Worm (Caenorhabditis elegans) whole organism, young adult: ENCODE results near the gene Y48A6B.3.
A peak's percentile ranks its signal among the peaks of the same experiment; 100 is the strongest.

Experiments
- B0019.2 ChIP-seq: fragments of 200-800 bp; sonication (Bioruptor generic); conservative IDR thresholded peaks from 2 replicates; pipeline ENCODE4 v1.3.6; 2022; ENCODE audit warnings: missing genetic modification reagents, missing genetic modification characterization, missing compliant biosample characterization
- B0336.3 ChIP-seq: fragments of 200-800 bp; sonication (Bioruptor generic); IDR thresholded peaks from 2 replicates; pipeline ENCODE4 v1.3.6; 2022; ENCODE audit warnings: missing genetic modification characterization, missing compliant biosample characterization
- D2030.7 ChIP-seq: fragments of 200-800 bp; sonication (Bioruptor generic); IDR thresholded peaks from 2 replicates; pipeline ENCODE4 v1.3.6; 2022; ENCODE audit warnings: missing genetic modification reagents, missing genetic modification characterization, missing compliant biosample characterization
- F37B4.10 ChIP-seq: fragments of 200-800 bp; sonication (Bioruptor generic); IDR thresholded peaks from 2 replicates; pipeline ENCODE4 v1.3.6; 2022; ENCODE audit warnings: missing genetic modification characterization, missing compliant biosample characterization
- F55B11.4 ChIP-seq: sonication (generic microtip); optimal IDR thresholded peaks from 2 replicates; lab custom pipeline; 2016; ENCODE audit warnings: missing compliant biosample characterization, missing genetic modification characterization, borderline replicate concordance; ENCODE audit not compliant: insufficient read depth
- Y53F4B.3 ChIP-seq: fragments of 200-800 bp; sonication (Bioruptor generic); IDR thresholded peaks from 2 replicates; pipeline ENCODE4 v1.3.6; 2022; ENCODE audit warnings: missing genetic modification reagents, missing genetic modification characterization, missing compliant biosample characterization
- Y56A3A.18 ChIP-seq: fragments of 200-800 bp; sonication (Bioruptor generic); IDR thresholded peaks from 2 replicates; pipeline ENCODE4 v1.3.6; 2022; ENCODE audit warnings: missing genetic modification reagents, missing genetic modification characterization, missing compliant biosample characterization
- ama-1 ChIP-seq, 3 experiments: fragments of 150-350 bp in 1 of 3; sonication (generic microtip) in 2 of 3; optimal IDR thresholded peaks; 2 replicates each; lab custom pipeline; 2014 to 2018; ENCODE audit warnings: missing biosample characterization in 2 of 3, missing genetic modification characterization in 2 of 3, missing genetic modification reagents in 2 of 3
- attf-3 ChIP-seq: fragments of 200-800 bp; sonication (Bioruptor generic); conservative IDR thresholded peaks from 2 replicates; pipeline ENCODE4 v1.3.6; 2022; ENCODE audit warnings: missing genetic modification reagents, missing genetic modification characterization, missing compliant biosample characterization
- attf-5 ChIP-seq: fragments of 200-800 bp; sonication (Bioruptor generic); optimal IDR thresholded peaks from 2 replicates; lab custom pipeline; 2018; ENCODE audit warnings: mild to moderate bottlenecking, missing genetic modification characterization, missing compliant biosample characterization
- bed-1 ChIP-seq: fragments of 200-800 bp; sonication (Bioruptor generic); IDR thresholded peaks from 2 replicates; pipeline ENCODE4 v1.3.6; 2022; ENCODE audit warnings: missing genetic modification reagents, missing genetic modification characterization, missing compliant biosample characterization
- cebp-1 ChIP-seq, 2 experiments: fragments of 200-800 bp in 1 of 2; sonication (Bioruptor generic) in 1 of 2; sonication (generic microtip) in 1 of 2; IDR thresholded peaks in 1 of 2; optimal IDR thresholded peaks in 1 of 2; 2 replicates each; pipeline versions ENCODE4 v1.3.6 to Lab custom; 2017 to 2022; ENCODE audit warnings: missing compliant biosample characterization in 2 of 2, missing genetic modification characterization in 2 of 2, mild to moderate bottlenecking in 1 of 2, missing genetic modification reagents in 1 of 2, moderate library complexity in 1 of 2
- ceh-100 ChIP-seq: fragments of 200-800 bp; sonication (Bioruptor generic); IDR thresholded peaks from 2 replicates; pipeline ENCODE4 v1.3.6; 2022; ENCODE audit warnings: missing genetic modification reagents, missing genetic modification characterization, missing compliant biosample characterization
- ceh-40 ChIP-seq: fragments of 200-800 bp; sonication (Bioruptor generic); IDR thresholded peaks from 2 replicates; pipeline ENCODE4 v1.3.6; 2022; ENCODE audit warnings: missing genetic modification characterization, missing compliant biosample characterization
- ceh-58 ChIP-seq: fragments of 200-800 bp; sonication (Bioruptor generic); IDR thresholded peaks from 2 replicates; pipeline ENCODE4 v1.3.6; 2022; ENCODE audit warnings: missing genetic modification characterization, missing compliant biosample characterization
- ceh-91 ChIP-seq: fragments of 200-800 bp; sonication (Bioruptor generic); IDR thresholded peaks from 2 replicates; pipeline ENCODE4 v1.3.6; 2022; ENCODE audit warnings: missing genetic modification reagents, missing genetic modification characterization, missing compliant biosample characterization
- dpff-1 ChIP-seq: sonication (generic microtip); optimal IDR thresholded peaks from 2 replicates; lab custom pipeline; 2017; ENCODE audit warnings: mild to moderate bottlenecking, missing genetic modification characterization, missing compliant biosample characterization
- gei-17 ChIP-seq: fragments of 200-800 bp; sonication (Bioruptor generic); optimal IDR thresholded peaks from 2 replicates; lab custom pipeline; 2018; ENCODE audit warnings: mild to moderate bottlenecking, missing genetic modification characterization, missing compliant biosample characterization
- hmg-1.2 ChIP-seq: fragments of 200-800 bp; sonication (Bioruptor generic); IDR thresholded peaks from 2 replicates; pipeline ENCODE4 v1.3.6; 2022; ENCODE audit warnings: missing genetic modification reagents, missing genetic modification characterization, missing compliant biosample characterization
- hrde-1 ChIP-seq: sonication (generic microtip); optimal IDR thresholded peaks from 2 replicates; lab custom pipeline; 2016; ENCODE audit warnings: missing genetic modification characterization, mild to moderate bottlenecking, missing compliant biosample characterization, moderate library complexity, missing genotype, missing genetic modification reagents, borderline replicate concordance
- hsf-1 ChIP-seq: fragments of 200-800 bp; sonication (Bioruptor generic); IDR thresholded peaks from 2 replicates; pipeline ENCODE4 v1.3.6; 2022; ENCODE audit warnings: missing genetic modification reagents, missing genetic modification characterization, missing compliant biosample characterization
- lag-1 ChIP-seq: fragments of 200-800 bp; sonication (Bioruptor generic); IDR thresholded peaks from 2 replicates; pipeline ENCODE4 v1.3.6; 2022; ENCODE audit warnings: missing genetic modification reagents, missing genetic modification characterization, missing compliant biosample characterization
- lin-35 ChIP-seq, 3 experiments: fragments of 150-350 bp in 2 of 3; sonication (generic microtip) in 1 of 3; optimal IDR thresholded peaks; 2 replicates each; lab custom pipeline; 2014 to 2018; ENCODE audit warnings: missing biosample characterization in 3 of 3, missing genetic modification characterization in 3 of 3, missing genetic modification reagents in 3 of 3
- lin-40 ChIP-seq: sonication (generic microtip); optimal IDR thresholded peaks from 2 replicates; lab custom pipeline; 2016; ENCODE audit warnings: missing genetic modification characterization, mild to moderate bottlenecking, missing compliant biosample characterization, missing genotype, missing genetic modification reagents
- lsl-1 ChIP-seq: fragments of 200-800 bp; sonication (Bioruptor generic); optimal IDR thresholded peaks from 2 replicates; lab custom pipeline; 2018; ENCODE audit warnings: mild to moderate bottlenecking, missing genetic modification characterization, moderate library complexity, missing compliant biosample characterization
- madf-8 ChIP-seq: fragments of 200-800 bp; sonication (Bioruptor generic); conservative IDR thresholded peaks from 2 replicates; pipeline ENCODE4 v1.3.6; 2022; ENCODE audit warnings: missing genetic modification reagents, missing genetic modification characterization, missing compliant biosample characterization
- nhr-120 ChIP-seq: fragments of 200-800 bp; sonication (Bioruptor generic); IDR thresholded peaks from 2 replicates; pipeline ENCODE4 v1.3.6; 2022; ENCODE audit warnings: missing genetic modification characterization, missing compliant biosample characterization
- nhr-80 ChIP-seq: sonication (generic microtip); optimal IDR thresholded peaks from 2 replicates; lab custom pipeline; 2016; ENCODE audit warnings: missing genetic modification characterization, missing compliant biosample characterization
- repo-1 ChIP-seq: sonication (generic microtip); optimal IDR thresholded peaks from 2 replicates; lab custom pipeline; 2017; ENCODE audit warnings: mild to moderate bottlenecking, missing genetic modification characterization, missing compliant biosample characterization
- rpc-1 ChIP-seq, 2 experiments: fragments of 150-350 bp in 1 of 2; sonication (generic microtip) in 1 of 2; optimal IDR thresholded peaks; 2 replicates each; lab custom pipeline; 2014 to 2018; ENCODE audit warnings: missing biosample characterization in 1 of 2, missing genetic modification characterization in 1 of 2, missing genetic modification reagents in 1 of 2, missing genotype in 1 of 2
- sdz-38 ChIP-seq: sonication (generic microtip); optimal IDR thresholded peaks from 2 replicates; lab custom pipeline; 2016; ENCODE audit warnings: missing genotype, missing genetic modification characterization, missing compliant biosample characterization
- snpc-1.3 ChIP-seq: sonication (generic microtip); optimal IDR thresholded peaks from 2 replicates; lab custom pipeline; 2017; ENCODE audit warnings: missing genetic modification characterization, mild to moderate bottlenecking, missing compliant biosample characterization, antibody characterized with exemption, moderate library complexity, missing genotype, missing genetic modification reagents; ENCODE audit not compliant: insufficient read depth
- snpc-3.4 ChIP-seq: sonication (generic microtip); optimal IDR thresholded peaks from 2 replicates; lab custom pipeline; 2017; ENCODE audit warnings: missing genetic modification characterization, mild to moderate bottlenecking, missing compliant biosample characterization, antibody characterized with exemption, moderate library complexity, missing genotype, missing genetic modification reagents
- snpc-4 ChIP-seq, 5 experiments: fragments of 150-350 bp in 1 of 5; sonication (generic microtip) in 4 of 5; optimal IDR thresholded peaks; 2 replicates each; lab custom pipeline; 2014 to 2018; ENCODE audit warnings: missing genetic modification characterization in 5 of 5, missing biosample characterization in 3 of 5, antibody characterized with exemption in 2 of 5, mild to moderate bottlenecking in 2 of 5, missing compliant biosample characterization in 2 of 5, missing genotype in 2 of 5, moderate library complexity in 2 of 5, missing genetic modification reagents in 1 of 5
- somi-1 ChIP-seq: fragments of 200-800 bp; sonication (Bioruptor generic); optimal IDR thresholded peaks from 2 replicates; lab custom pipeline; 2018; ENCODE audit warnings: mild to moderate bottlenecking, missing genetic modification characterization, missing compliant biosample characterization
- tbx-9 ChIP-seq: sonication (generic microtip); optimal IDR thresholded peaks from 2 replicates; lab custom pipeline; 2016; ENCODE audit warnings: borderline replicate concordance, missing genetic modification characterization, inconsistent platforms, missing compliant biosample characterization
- tlf-1 ChIP-seq: fragments of 200-800 bp; sonication (Bioruptor generic); optimal IDR thresholded peaks from 2 replicates; lab custom pipeline; 2018; ENCODE audit warnings: mild to moderate bottlenecking, missing genetic modification characterization, missing compliant biosample characterization
- zfh-2 ChIP-seq: fragments of 200-800 bp; sonication (Bioruptor generic); conservative IDR thresholded peaks from 2 replicates; pipeline ENCODE4 v1.3.6; 2022; ENCODE audit warnings: missing genetic modification reagents, missing genetic modification characterization, missing compliant biosample characterization
- ztf-3 ChIP-seq: fragments of 200-800 bp; sonication (Bioruptor generic); optimal IDR thresholded peaks from 2 replicates; lab custom pipeline; 2018; ENCODE audit warnings: mild to moderate bottlenecking, missing genetic modification characterization, missing compliant biosample characterization

The Y48A6B.3 gene

DNA sequence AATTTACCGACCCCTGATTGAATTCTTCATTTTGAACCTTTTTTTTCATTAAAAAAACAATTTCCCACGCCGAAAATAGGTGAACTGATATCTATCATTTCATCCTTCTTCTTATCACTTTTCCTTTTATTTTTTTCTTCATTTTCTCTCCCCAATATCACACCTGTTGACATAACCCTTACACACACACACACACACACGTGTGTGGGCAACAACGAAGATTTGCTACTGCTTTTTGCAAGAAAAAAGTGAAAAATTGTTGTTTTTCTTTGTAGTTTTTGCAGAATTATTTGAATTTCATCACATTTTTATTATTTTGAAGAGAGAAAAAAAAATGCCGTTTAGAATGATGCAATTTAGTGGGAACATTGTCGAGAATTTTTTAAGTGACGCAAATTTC, 32.6 kb downstream of the Y48A6B.3 start:
- TF ChIP-seq snpc-4 (GFP tag; optimal IDR thresholded peaks at IDR 0.05; lab: Kevin White, UChicago): no peak
- no peak for TF ChIP-seq snpc-4 (tag; optimal IDR thresholded peaks at IDR 0.05; lab: Kevin White, UChicago)
- peak; percentile 29 for TF ChIP-seq nhr-80 (tag; lab: Kevin White, UChicago)
- TF ChIP-seq ceh-40 (GFP tag; lab: Robert Waterston, UW): no peak
- no peak for TF ChIP-seq dpff-1 (tag; lab: Kevin White, UChicago)
- TF ChIP-seq bed-1 (GFP tag; lab: Robert Waterston, UW): no peak

- peak; percentile 69 for TF ChIP-seq zfh-2 (GFP tag; lab: Robert Waterston, UW)
- no peak for TF ChIP-seq ama-1 (optimal IDR thresholded peaks at IDR 0.05; lab: Kevin White, UChicago)
- no peak for TF ChIP-seq ama-1 (GFP tag; optimal IDR thresholded peaks at IDR 0.05; lab: Kevin White, UChicago)
Observed at ce11 chrIII:11045196-11045595, 37.2 kb downstream of the Y48A6B.3 start.

- TF ChIP-seq cebp-1 (GFP tag; IDR thresholded peaks at IDR 0.05; lab: Robert Waterston, UW): no peak
- peak; percentile 2 for TF ChIP-seq cebp-1 (tag; optimal IDR thresholded peaks at IDR 0.05; lab: Kevin White, UChicago)
- no peak for TF ChIP-seq F37B4.10 (GFP tag; lab: Robert Waterston, UW)
- TF ChIP-seq tlf-1: no peak
- no peak for TF ChIP-seq lsl-1
- TF ChIP-seq Y56A3A.18 (GFP tag; lab: Robert Waterston, UW): no peak
- TF ChIP-seq nhr-80 (tag; lab: Kevin White, UChicago): peak; percentile 76
- TF ChIP-seq D2030.7 (GFP tag; lab: Robert Waterston, UW): no peak
- TF ChIP-seq ztf-3 (GFP tag; lab: Kevin White, UChicago): no peak
Observed at ce11 chrIII:11046549-11046948, 38.5 kb downstream of the Y48A6B.3 start.

ce11 chrIII:11050658-11051118, 42.7 kb downstream of the Y48A6B.3 start:
- no peak for TF ChIP-seq ceh-100 (GFP tag; lab: Robert Waterston, UW)
- no peak for TF ChIP-seq Y53F4B.3 (GFP tag; lab: Robert Waterston, UW)
- no peak for TF ChIP-seq repo-1 (tag; lab: Kevin White, UChicago)
- TF ChIP-seq snpc-1.3: no peak
- no peak for TF ChIP-seq snpc-4 (GFP tag; optimal IDR thresholded peaks at IDR 0.05; lab: Kevin White, UChicago)
- TF ChIP-seq snpc-4 (tag; optimal IDR thresholded peaks at IDR 0.05; lab: Kevin White, UChicago): no peak
- peak; percentile 11; the same call in 1 of the 2 replicates for TF ChIP-seq cebp-1 (GFP tag; IDR thresholded peaks at IDR 0.05; lab: Robert Waterston, UW)
- peak; percentile 29 for TF ChIP-seq cebp-1 (tag; optimal IDR thresholded peaks at IDR 0.05; lab: Kevin White, UChicago)
- no peak for TF ChIP-seq rpc-1 (optimal IDR thresholded peaks at IDR 0.05; lab: Kevin White, UChicago)
- TF ChIP-seq rpc-1 (tag; optimal IDR thresholded peaks at IDR 0.05; lab: Kevin White, UChicago): no peak
- no peak for TF ChIP-seq hrde-1 (tag; lab: Kevin White, UChicago)
- peak; percentile 32 for TF ChIP-seq lin-40
- no peak for TF ChIP-seq tlf-1
- no peak for TF ChIP-seq B0019.2 (GFP tag; lab: Robert Waterston, UW)
- TF ChIP-seq lin-35 (GFP tag; optimal IDR thresholded peaks at IDR 0.05; lab: Kevin White, UChicago): no peak
- no peak for TF ChIP-seq F55B11.4
- no peak for TF ChIP-seq tbx-9
- peak; percentile 77; the same call in 1 of the 2 replicates for TF ChIP-seq hmg-1.2
- no peak for TF ChIP-seq madf-8
- no peak for TF ChIP-seq gei-17 (GFP tag; lab: Kevin White, UChicago)
- TF ChIP-seq attf-3 (GFP tag; lab: Robert Waterston, UW): no peak
- no peak for TF ChIP-seq ceh-40 (GFP tag; lab: Robert Waterston, UW)
- TF ChIP-seq snpc-3.4 (tag; lab: Kevin White, UChicago): no peak
- TF ChIP-seq attf-5 (GFP tag; lab: Kevin White, UChicago): peak; percentile 39
- TF ChIP-seq hsf-1 (GFP tag; lab: Robert Waterston, UW): no peak
- no peak for TF ChIP-seq sdz-38
- TF ChIP-seq B0336.3: no peak
- TF ChIP-seq ceh-91 (GFP tag; lab: Robert Waterston, UW): no peak
- no peak for TF ChIP-seq somi-1 (GFP tag; lab: Kevin White, UChicago)
- peak; percentile 34 for TF ChIP-seq nhr-80 (tag; lab: Kevin White, UChicago)
- TF ChIP-seq ceh-58 (GFP tag; lab: Robert Waterston, UW): no peak
- TF ChIP-seq lag-1: no peak
- no peak for TF ChIP-seq D2030.7 (GFP tag; lab: Robert Waterston, UW)
- TF ChIP-seq nhr-120 (GFP tag; lab: Robert Waterston, UW): no peak
